Worm (Caenorhabditis elegans): ENCODE measurements around the gene srx-136.

Gene srx-136

ce11 chrV:13808462-13808867, 48.8 kb upstream of the srx-136 start (continued):
- peak in 1 of 2 experiments; percentile 1 for TF ChIP-seq daf-16 (GFP tag; optimal IDR thresholded peaks at IDR 0.05)
- peak; percentile 49 for TF ChIP-seq daf-16 (tag; optimal IDR thresholded peaks at IDR 0.05)
- TF ChIP-seq unc-62 (GFP tag; optimal IDR thresholded peaks at IDR 0.05 in 1 of 2), result peak in 1 of 2 experiments; percentile 94
- no peak for TF ChIP-seq unc-62 (tag; optimal IDR thresholded peaks at IDR 0.05)
- no peak for TF ChIP-seq ceh-32 (tag; optimal IDR thresholded peaks at IDR 0.05; ENCODE audit: poor library complexity)
- peak; percentile 19 for TF ChIP-seq dpl-1 (GFP tag; optimal IDR thresholded peaks at IDR 0.05)
- peak; percentile 21 for TF ChIP-seq nhr-77 (tag; optimal IDR thresholded peaks at IDR 0.05)
- no peak for TF ChIP-seq lin-13 (GFP tag; optimal IDR thresholded peaks at IDR 0.05)
- no peak for TF ChIP-seq snpc-4 (tag; optimal IDR thresholded peaks at IDR 0.05)
- no peak for TF ChIP-seq dve-1 (tag; optimal IDR thresholded peaks at IDR 0.05; ENCODE audit: insufficient read depth)
- peak; percentile 28 for TF ChIP-seq nhr-48 (tag; optimal IDR thresholded peaks at IDR 0.05)
- peak in 1 of 2 experiments; percentile 91 for TF ChIP-seq hif-1 (tag; optimal IDR thresholded peaks at IDR 0.05)
- 0 out of 2 replicates have a peak, but pooled peaks have one; percentile 6 for TF ChIP-seq vab-7 (GFP tag; IDR thresholded peaks at IDR 0.05)
- TF ChIP-seq lsy-2 (tag; optimal IDR thresholded peaks at IDR 0.05), result peak; percentile 46 to 49
- TF ChIP-seq madf-5 (GFP tag; IDR thresholded peaks at IDR 0.05), result no peak
- no peak for TF ChIP-seq nhr-102 (tag; optimal IDR thresholded peaks at IDR 0.05)
- no peak for TF ChIP-seq sdz-12 (GFP tag; optimal IDR thresholded peaks at IDR 0.05)
- 0 out of 2 replicates have a peak, but pooled peaks have one; percentile 27 for TF ChIP-seq F44E2.7 (GFP tag; IDR thresholded peaks at IDR 0.05)
- TF ChIP-seq lin-38 (GFP tag; IDR thresholded peaks at IDR 0.05), result no peak
- TF ChIP-seq nhr-11 (tag; optimal IDR thresholded peaks at IDR 0.05), result peak; percentile 79
- TF ChIP-seq ceh-28 (tag; optimal IDR thresholded peaks at IDR 0.05), result peak; percentile 16

- peak; percentile 47 for TF ChIP-seq ces-1 (GFP tag; optimal IDR thresholded peaks at IDR 0.05)
- no peak for TF ChIP-seq egl-43 (GFP tag; IDR thresholded peaks at IDR 0.05)
- no peak for TF ChIP-seq spr-1 (tag; optimal IDR thresholded peaks at IDR 0.05)
- no peak for TF ChIP-seq ama-1 (optimal IDR thresholded peaks at IDR 0.05)
- no peak for TF ChIP-seq unc-130 (GFP tag; optimal IDR thresholded peaks at IDR 0.05)
Measured at ce11 chrV:13812330-13812729, 44.9 kb upstream of the srx-136 start.

- TF ChIP-seq sdz-12 (GFP tag; optimal IDR thresholded peaks at IDR 0.05), result no peak
- no peak for TF ChIP-seq F26F4.8 (GFP tag; conservative IDR thresholded peaks at IDR 0.05)
- no peak for TF ChIP-seq fos-1 (tag; optimal IDR thresholded peaks at IDR 0.05)
- TF ChIP-seq duxl-1 (tag; optimal IDR thresholded peaks at IDR 0.05; ENCODE audit: poor library complexity), result no peak
- TF ChIP-seq lin-29 (GFP tag; IDR thresholded peaks at IDR 0.05), result no peak
- no peak for TF ChIP-seq set-16 (GFP tag; IDR thresholded peaks at IDR 0.05)
- TF ChIP-seq egl-43 (GFP tag; IDR thresholded peaks at IDR 0.05), result no peak
- no peak for TF ChIP-seq ztf-7 (tag; optimal IDR thresholded peaks at IDR 0.05)
- TF ChIP-seq zip-11 (GFP tag; IDR thresholded peaks at IDR 0.05), result no peak
- no peak for TF ChIP-seq ceh-20 (GFP tag; IDR thresholded peaks at IDR 0.05)
- no peak for TF ChIP-seq nhr-28 (tag; optimal IDR thresholded peaks at IDR 0.05)
- TF ChIP-seq attf-4 (tag; optimal IDR thresholded peaks at IDR 0.05), result no peak
- no peak for TF ChIP-seq nhr-111 (GFP tag; optimal IDR thresholded peaks at IDR 0.05)
- TF ChIP-seq zfp-3 (GFP tag; conservative IDR thresholded peaks at IDR 0.05), result no peak
- TF ChIP-seq nhr-41 (GFP tag; IDR thresholded peaks at IDR 0.05), result no peak
- TF ChIP-seq snpc-1.2 (GFP tag; IDR thresholded peaks at IDR 0.05), result no peak
- TF ChIP-seq ZK546.5 (tag; optimal IDR thresholded peaks at IDR 0.05), result no peak
- TF ChIP-seq zfp-2 (tag; optimal IDR thresholded peaks at IDR 0.05), result no peak
Measured at ce11 chrV:13812931-13813330, 44.3 kb upstream of the srx-136 start, which contains the start of gene ceh-24. TSS of gene ceh-24 (plus strand) at chrV:13813231.
